Fruit fly (Drosophila melanogaster) ovary, adult (tissue): ENCODE measurements around the gene Appl.

Source experiments
- CG17801 ChIP-seq: fragments of 200-800 bp; optimal IDR thresholded peaks from 2 replicates; lab custom pipeline; 2019; ENCODE audit warnings: missing biosample characterization, mild to moderate bottlenecking, missing genetic modification characterization, moderate library complexity; ENCODE audit not compliant: partially characterized antibody

Appl gene

dm6 chrX:592588-593288, 62.4 kb downstream of the Appl start:
- TF ChIP-seq CG17801 (GFP tag; lab: Kevin White, UChicago): no peak

DNA sequence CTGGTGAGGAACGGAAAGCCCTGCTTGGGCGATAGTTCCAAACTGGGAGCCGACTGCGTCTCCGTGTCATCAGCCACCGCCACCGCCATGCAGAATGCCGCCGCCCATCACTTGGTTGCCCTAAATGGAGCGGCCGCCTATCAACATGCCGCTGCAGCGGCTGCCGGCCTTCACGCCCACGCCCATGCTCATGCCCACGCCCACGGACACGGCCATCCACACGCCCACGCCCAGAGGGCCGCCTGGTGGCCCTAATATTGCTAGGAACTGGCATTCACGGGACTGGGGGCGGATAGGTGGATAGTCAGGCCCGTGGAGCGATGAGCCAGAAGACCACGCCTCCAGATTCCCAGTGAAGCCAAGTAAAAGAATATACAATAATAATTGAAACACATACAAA, 66.8 kb downstream of the Appl start:
- no peak for TF ChIP-seq CG17801 (GFP tag; lab: Kevin White, UChicago)

- TF ChIP-seq CG17801 (GFP tag; lab: Kevin White, UChicago): no peak
Measured at dm6 chrX:598322-599057, 68.2 kb downstream of the Appl start.

dm6 chrX:599727-600126, 69.4 kb downstream of the Appl start:
- TF ChIP-seq CG17801 (GFP tag; lab: Kevin White, UChicago): no peak

DNA sequence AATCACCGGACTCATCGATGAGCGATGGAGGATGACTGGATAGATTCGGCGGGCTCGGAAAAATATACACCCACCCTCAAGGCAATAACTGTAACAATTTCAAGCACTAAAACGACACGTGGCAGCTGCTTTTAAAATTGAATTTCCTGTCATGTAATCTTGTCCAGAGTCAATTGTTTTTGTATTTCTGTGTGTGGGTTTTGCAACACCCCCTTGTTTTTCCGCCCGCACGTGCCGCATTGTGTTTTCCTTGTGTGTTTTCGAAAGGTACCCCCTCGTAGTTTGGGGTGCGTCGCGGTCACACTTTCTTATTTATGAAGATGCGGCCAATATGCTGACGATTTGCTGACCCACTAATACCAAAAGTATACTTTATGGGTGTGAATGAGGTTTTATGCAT, 71.7 kb downstream of the Appl start:
- TF ChIP-seq CG17801 (GFP tag; lab: Kevin White, UChicago): no peak

- no peak for TF ChIP-seq CG17801 (GFP tag; lab: Kevin White, UChicago)
Measured at dm6 chrX:610048-610447, 79.7 kb downstream of the Appl start.

- TF ChIP-seq CG17801 (GFP tag; lab: Kevin White, UChicago): no peak
Measured at dm6 chrX:616761-617476, 86.6 kb downstream of the Appl start.

DNA sequence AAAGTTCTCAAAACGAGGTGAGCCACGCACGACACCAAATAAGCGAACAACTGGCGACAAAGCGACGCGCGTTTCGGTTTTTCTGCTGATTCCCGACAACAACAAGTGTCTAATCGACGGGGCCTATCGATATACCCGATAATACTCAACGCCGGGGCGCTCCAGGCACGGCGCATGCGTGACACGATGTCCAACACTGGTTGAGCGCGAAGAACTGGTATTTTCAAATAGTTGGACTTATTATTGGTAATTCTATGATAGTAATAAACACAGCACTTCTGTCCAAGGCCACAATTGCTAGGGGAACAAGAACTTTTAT, 87.1 kb downstream of the Appl start:
- TF ChIP-seq CG17801 (GFP tag; lab: Kevin White, UChicago): no peak

DNA sequence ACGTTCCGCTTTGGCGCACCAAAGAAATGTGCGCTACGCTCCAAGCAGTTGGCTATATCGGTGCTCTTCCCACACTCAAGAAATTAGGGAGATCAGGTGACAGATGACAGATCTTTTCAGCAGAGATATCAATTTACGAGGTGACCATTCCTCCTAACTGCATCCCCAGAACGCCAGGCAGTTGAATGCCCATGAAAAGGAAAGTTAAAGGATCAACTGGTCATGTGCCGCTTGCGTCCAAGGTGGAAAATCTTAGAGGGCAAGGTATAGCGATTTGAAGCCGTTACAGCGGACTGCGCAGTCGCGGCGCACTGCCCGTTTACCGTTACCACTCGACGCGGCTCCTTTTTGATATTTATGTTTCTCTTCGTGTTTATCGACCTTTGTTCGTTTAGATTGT, 88.3 kb downstream of the Appl start:
- peak; percentile 48 for TF ChIP-seq CG17801 (GFP tag; lab: Kevin White, UChicago)

DNA sequence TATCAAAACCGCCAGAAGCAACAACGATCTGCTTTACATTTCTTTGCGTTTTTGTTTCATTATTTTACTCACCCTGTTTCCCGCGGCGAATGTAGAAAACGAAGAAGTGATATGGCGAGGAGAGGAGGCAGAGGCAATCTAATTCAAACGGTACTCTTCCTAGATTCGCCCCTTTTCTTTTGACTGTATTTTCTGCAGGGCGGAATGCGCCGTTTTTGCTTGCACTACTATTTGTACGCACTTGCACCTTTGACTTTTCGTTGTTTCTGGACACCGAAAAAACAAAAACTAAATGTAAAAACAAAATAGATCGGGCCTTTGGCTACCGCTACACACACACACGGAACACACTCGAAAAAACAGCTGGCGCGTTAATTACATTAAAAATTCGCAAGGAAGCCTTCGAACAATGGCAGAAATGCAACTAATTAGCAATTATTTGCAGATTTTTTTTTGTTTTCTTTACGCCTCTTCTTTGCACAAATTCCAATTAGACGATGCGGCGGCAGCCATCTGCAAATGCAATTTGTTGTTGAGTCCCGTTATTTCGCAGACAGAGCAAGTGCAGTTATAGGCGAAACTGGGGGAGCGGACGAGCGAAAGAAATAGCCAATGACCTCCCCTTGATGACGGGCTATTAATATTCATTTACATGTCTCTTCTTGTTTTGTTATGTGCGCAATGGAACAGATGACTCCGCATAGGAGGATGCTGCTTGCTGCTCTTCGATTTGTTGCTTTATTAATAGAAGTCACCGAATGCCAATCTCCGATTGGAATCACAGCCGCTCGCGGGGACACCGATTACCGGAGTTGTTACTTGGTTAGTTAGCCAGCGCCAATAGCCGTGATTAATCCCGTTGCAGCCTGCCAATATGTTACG, 89.2 kb downstream of the Appl start:
- no peak for TF ChIP-seq CG17801 (GFP tag; lab: Kevin White, UChicago)

DNA sequence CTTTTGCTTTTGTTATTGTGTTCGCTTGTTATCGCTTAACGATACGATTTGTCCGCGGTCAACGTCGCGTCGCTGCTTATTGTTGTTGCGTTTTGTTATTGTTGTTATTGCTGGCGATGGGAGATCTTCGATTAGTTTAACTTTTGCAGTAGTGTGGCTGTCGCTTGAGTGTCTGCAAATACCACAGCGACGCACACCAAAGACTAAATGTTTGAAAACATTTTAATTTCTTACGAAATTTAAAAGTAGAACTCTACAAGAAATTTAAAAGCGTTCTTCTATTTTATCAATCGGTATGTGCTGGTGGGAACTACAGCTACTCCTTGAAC, 89.8 kb downstream of the Appl start, which contains the start of gene spdi:
spdi (minus strand) TSS at position 94 of the 329 bp plus-strand sequence.
- TF ChIP-seq CG17801 (GFP tag; lab: Kevin White, UChicago): no peak

DNA sequence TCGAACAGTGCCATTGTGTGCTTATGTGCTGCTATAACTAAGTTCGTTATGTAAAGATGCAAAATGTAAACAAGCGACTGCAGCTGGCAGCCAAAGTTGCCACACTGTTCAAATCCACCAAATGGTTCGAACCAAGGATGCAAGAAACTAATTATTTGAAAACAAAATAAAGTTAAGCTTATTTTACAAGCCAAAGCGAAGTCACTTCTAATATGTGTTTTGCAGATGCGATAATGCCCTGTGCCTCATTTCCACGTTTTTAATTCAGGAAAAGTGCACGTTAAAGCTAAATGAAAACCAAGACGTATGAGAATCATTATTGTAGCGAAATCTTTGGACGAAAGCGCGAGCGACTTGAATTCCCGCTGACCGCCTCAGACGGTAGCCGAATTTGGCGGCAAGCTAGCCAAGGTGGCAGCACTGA, 90.8 kb downstream of the Appl start, which contains the start of the genes CG13365 and Vsp37A:
CG13365 (minus strand) TSS at position 84 of the 424 bp plus-strand sequence.
Vsp37A (plus strand) TSS at position 399 of the 424 bp plus-strand sequence.
- TF ChIP-seq CG17801 (GFP tag; lab: Kevin White, UChicago): peak; percentile 5

DNA sequence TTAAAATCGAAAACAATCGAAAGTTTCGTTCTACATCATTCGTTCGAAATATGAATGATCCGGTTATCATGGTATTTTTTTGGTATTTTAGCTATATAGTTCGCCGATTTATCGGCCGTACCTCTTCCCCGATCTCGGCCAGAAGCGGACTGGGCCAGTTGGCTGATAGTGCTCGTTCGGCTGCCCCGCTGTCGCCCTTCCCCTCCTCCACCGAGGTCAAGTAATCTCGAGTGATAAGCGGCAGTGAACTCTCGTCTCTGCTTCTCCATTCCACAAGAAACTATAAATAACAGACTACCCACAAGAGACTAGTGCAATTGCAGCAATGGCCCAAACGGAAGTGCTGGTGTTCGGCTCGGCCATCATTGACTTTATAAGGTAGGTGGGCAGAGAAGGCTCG, 93.1 kb downstream of the Appl start, which contains the start of gene CG13369:
CG13369 (plus strand) TSS at position 112 of the 400 bp plus-strand sequence.
- TF ChIP-seq CG17801 (GFP tag; lab: Kevin White, UChicago): no peak

DNA sequence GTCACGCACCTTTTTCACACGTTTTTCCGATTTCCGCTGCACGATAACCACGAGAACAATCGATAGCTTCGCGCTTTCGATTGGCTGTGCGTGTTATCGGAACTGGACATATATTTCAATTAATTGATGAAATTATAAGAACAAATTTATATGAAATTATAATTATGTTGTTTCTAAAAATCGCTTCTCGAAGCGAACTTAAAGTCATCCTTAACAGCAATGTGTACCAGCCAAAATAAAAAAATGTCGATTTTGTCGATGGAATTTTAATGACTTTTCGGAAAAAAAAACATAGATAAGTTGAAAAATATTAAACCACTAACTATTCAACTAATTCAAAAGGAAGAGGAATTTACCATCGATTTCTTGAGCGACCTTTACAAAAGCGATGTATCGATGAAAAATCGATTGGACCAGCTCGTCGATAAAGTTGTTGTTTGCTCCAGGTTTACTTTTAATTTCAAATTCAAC, 94.9 kb downstream of the Appl start, which contains the start of the genes CG13364 and Hinfp:
CG13364 (minus strand) TSS at position 47 of the 471 bp plus-strand sequence.
Hinfp (plus strand) TSS at position 386 of the 471 bp plus-strand sequence.
- TF ChIP-seq CG17801 (GFP tag; lab: Kevin White, UChicago): peak; percentile 37
